Worm (Caenorhabditis elegans): ENCODE results near the gene C10C5.5.

- TF ChIP-seq him-1 (tag; optimal IDR thresholded peaks at IDR 0.05) (no peak), W03F9.2 (tag; optimal IDR thresholded peaks at IDR 0.05) (no peak), dao-5 (tag; optimal IDR thresholded peaks at IDR 0.05) (no peak)
Observed at ce11 chrIV:9408004-9408403, 26.8 kb downstream of the C10C5.5 start, which contains the start of gene F56D5.5.
